Worm (Caenorhabditis elegans) whole organism, mixed stage, embryonic: ENCODE measurements around the gene srg-54.

Experiments
- bed-3 ChIP-seq: fragments of 200-800 bp; sonication (Bioruptor generic); optimal IDR thresholded peaks from 3 replicates; lab custom pipeline; 2018; ENCODE audit warnings: mild to moderate bottlenecking, missing genetic modification characterization, moderate library complexity, missing compliant biosample characterization
- ceh-39 ChIP-seq: fragments of 150-350 bp; optimal IDR thresholded peaks from 2 replicates; lab custom pipeline; 2014; ENCODE audit warnings: missing biosample characterization, missing genetic modification characterization
- drap-1 ChIP-seq: fragments of 200-800 bp; sonication (Bioruptor generic); optimal IDR thresholded peaks from 3 replicates; lab custom pipeline; 2018; ENCODE audit warnings: mild to moderate bottlenecking, missing genetic modification characterization, missing compliant biosample characterization
- elt-3 ChIP-seq: fragments of 150-350 bp; optimal IDR thresholded peaks from 2 replicates; lab custom pipeline; 2014; ENCODE audit warnings: missing biosample characterization, missing genetic modification characterization
- lin-13 ChIP-seq: fragments of 150-350 bp; optimal IDR thresholded peaks from 2 replicates; lab custom pipeline; 2014; ENCODE audit warnings: missing biosample characterization, missing genetic modification characterization
- mab-5 ChIP-seq: fragments of 150-350 bp; optimal IDR thresholded peaks from 2 replicates; lab custom pipeline; 2014; ENCODE audit warnings: missing biosample characterization, missing genetic modification characterization
- mep-1 ChIP-seq: fragments of 150-350 bp; optimal IDR thresholded peaks from 2 replicates; lab custom pipeline; 2017; ENCODE audit warnings: missing biosample characterization, missing genetic modification reagents, missing genetic modification characterization, inconsistent platforms
- nhr-12 ChIP-seq: fragments of 150-350 bp; optimal IDR thresholded peaks from 2 replicates; lab custom pipeline; 2014; ENCODE audit warnings: missing biosample characterization, missing genetic modification characterization
- sem-2 ChIP-seq: fragments of 200-800 bp; sonication (Bioruptor generic); optimal IDR thresholded peaks from 2 replicates; lab custom pipeline; 2018; ENCODE audit warnings: mild to moderate bottlenecking, missing genetic modification characterization, missing compliant biosample characterization
- snpc-4 ChIP-seq: fragments of 150-350 bp; optimal IDR thresholded peaks from 2 replicates; lab custom pipeline; 2014; ENCODE audit warnings: missing biosample characterization, missing genetic modification characterization
- tbx-8 ChIP-seq: fragments of 200-800 bp; sonication (Bioruptor generic); optimal IDR thresholded peaks from 2 replicates; lab custom pipeline; 2018; ENCODE audit warnings: mild to moderate bottlenecking, missing genetic modification characterization, moderate library complexity, missing compliant biosample characterization
- unc-39 ChIP-seq: fragments of 150-350 bp; optimal IDR thresholded peaks from 2 replicates; lab custom pipeline; 2014; ENCODE audit warnings: missing biosample characterization, missing genetic modification characterization

DNA sequence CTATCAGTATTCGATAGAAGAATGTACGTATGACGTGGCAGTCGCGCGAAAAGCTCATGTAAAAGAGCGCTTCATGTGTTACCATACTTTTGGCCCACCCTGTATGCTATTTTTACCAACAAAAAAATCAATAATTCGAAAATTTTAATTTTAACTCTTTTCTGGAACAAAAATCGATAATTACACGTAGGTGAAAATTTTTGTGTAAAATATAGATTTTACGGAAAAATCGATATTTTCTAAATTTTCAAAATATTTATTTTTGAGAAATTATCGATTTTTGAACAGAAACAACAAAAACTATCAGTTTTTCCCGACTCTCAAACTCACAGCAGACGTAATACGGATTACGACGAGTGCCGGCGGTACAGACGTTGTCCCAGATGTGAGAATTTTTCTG, 21.1 kb upstream of the srg-54 start:
- TF ChIP-seq elt-3 (tag; lab: Kevin White, UChicago) (no peak), mab-5 (tag; lab: Kevin White, UChicago) (no peak), lin-13 (tag; lab: Kevin White, UChicago) (no peak), bed-3 (GFP tag; lab: Kevin White, UChicago) (no peak), nhr-12 (tag; lab: Kevin White, UChicago) (no peak), ceh-39 (tag; lab: Kevin White, UChicago) (no peak), sem-2 (no peak), snpc-4 (tag; lab: Kevin White, UChicago) (no peak), tbx-8 (no peak), unc-39 (tag; lab: Kevin White, UChicago) (no peak), mep-1 (tag; lab: Kevin White, UChicago) (no peak), drap-1 (GFP tag; lab: Kevin White, UChicago) (no peak)
